Worm (Caenorhabditis elegans): ENCODE data around the gene F29A7.8.

Gene F29A7.8

DNA sequence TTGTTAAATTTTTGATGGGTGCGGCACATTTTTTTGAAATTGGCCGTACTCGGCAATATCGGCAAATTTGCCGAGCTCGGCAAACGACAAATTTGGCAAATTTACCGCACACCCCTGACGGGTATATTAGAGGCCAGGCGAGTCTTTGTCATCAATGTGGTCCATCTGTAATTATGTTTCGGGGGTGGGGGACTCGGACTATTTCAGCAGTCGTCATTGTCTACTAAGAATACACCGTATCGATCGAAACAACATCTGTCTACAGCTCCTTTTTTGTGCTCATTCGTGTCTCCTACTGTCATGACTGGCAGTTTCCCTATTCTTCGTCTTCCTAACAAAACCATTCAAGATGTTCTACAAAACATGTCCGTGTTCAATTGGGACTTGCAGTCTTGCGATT lies 8.5 kb upstream of the F29A7.8 start, which contains the start of gene F08D12.15:
F08D12.15 (plus strand) TSS at position 301 of the 400 bp plus-strand sequence.
- no peak for TF ChIP-seq nhr-11 (tag; optimal IDR thresholded peaks at IDR 0.05)
- TF ChIP-seq zag-1 (tag; optimal IDR thresholded peaks at IDR 0.05), result no peak
- TF ChIP-seq unc-62 (GFP tag; optimal IDR thresholded peaks at IDR 0.05), result no peak
- TF ChIP-seq ceh-82 (tag; optimal IDR thresholded peaks at IDR 0.05), result no peak
- no peak for TF ChIP-seq peb-1 (tag; optimal IDR thresholded peaks at IDR 0.05)
- no peak for TF ChIP-seq lin-39 (tag; optimal IDR thresholded peaks at IDR 0.05)
- no peak for TF ChIP-seq F13H6.1 (tag; optimal IDR thresholded peaks at IDR 0.05)
- TF ChIP-seq nhr-10 (tag; optimal IDR thresholded peaks at IDR 0.05), result no peak
- TF ChIP-seq elt-1 (tag; optimal IDR thresholded peaks at IDR 0.05), result no peak
- no peak for TF ChIP-seq alr-1 (tag; optimal IDR thresholded peaks at IDR 0.05)
- TF ChIP-seq skn-1 (tag; optimal IDR thresholded peaks at IDR 0.05), result no peak
- no peak for TF ChIP-seq nhr-23 (tag; optimal IDR thresholded peaks at IDR 0.05)
- TF ChIP-seq unc-39 (tag; optimal IDR thresholded peaks at IDR 0.05), result no peak
- TF ChIP-seq Y55F3AM.14 (GFP tag; optimal IDR thresholded peaks at IDR 0.05), result no peak
- TF ChIP-seq egl-27 (tag; optimal IDR thresholded peaks at IDR 0.05), result no peak
- TF ChIP-seq crh-2 (tag; optimal IDR thresholded peaks at IDR 0.05), result no peak
- TF ChIP-seq lin-13 (GFP tag; optimal IDR thresholded peaks at IDR 0.05), result no peak
- TF ChIP-seq C34F6.9 (tag; optimal IDR thresholded peaks at IDR 0.05), result no peak
- TF ChIP-seq sma-3 (GFP tag; optimal IDR thresholded peaks at IDR 0.05), result no peak

DNA sequence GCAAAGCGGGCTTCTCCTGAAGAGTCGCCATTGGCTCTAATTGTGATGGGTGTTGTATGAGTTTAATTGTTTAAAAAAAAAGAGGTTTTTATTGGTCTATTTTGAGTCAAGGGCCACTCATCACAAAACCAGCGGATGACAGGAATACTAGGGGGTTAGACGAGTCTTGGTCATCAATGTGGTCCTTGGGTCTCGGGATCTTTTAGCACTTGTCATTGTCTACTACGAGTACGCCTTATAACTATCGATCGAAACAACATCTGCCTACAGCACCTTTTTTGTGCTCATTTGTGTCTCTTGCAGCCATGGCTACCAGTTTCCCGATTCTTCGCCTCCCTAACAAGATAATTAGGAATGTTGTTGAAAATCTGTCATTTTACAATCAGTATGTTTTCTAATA lies 6.8 kb upstream of the F29A7.8 start, which contains the start of gene fbxb-108:
fbxb-108 (plus strand) TSS at position 301 of the 400 bp plus-strand sequence.
- TF ChIP-seq ztf-1 (GFP tag; conservative IDR thresholded peaks at IDR 0.05), result no peak
- TF ChIP-seq nhr-11 (tag; optimal IDR thresholded peaks at IDR 0.05), result no peak
- no peak for TF ChIP-seq unc-39 (tag; optimal IDR thresholded peaks at IDR 0.05)
- TF ChIP-seq mdl-1 (tag; optimal IDR thresholded peaks at IDR 0.05), result no peak
- TF ChIP-seq lin-13 (GFP tag; optimal IDR thresholded peaks at IDR 0.05), result no peak
- no peak for TF ChIP-seq R02D3.7 (tag; optimal IDR thresholded peaks at IDR 0.05)
- TF ChIP-seq nhr-6 (tag; optimal IDR thresholded peaks at IDR 0.05), result no peak

DNA sequence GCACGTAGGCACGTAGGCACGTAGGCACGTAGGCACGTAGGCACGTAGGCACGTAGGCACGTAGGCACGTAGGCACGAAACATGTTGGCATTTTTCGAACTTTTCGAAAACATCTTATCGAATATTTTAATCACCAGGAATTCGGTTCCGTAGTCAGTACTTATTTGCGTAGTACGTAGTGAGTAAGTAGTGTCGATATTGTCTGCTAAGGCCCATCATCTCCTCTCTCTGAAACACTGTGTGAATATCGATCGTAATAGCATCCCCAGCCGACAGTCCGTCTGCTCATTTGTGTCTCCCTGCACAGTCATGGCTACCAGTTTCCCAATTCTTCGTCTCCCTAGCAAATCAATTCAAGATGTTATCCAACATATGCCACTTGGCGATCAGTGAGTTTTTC lies 4.3 kb upstream of the F29A7.8 start, which contains the start of gene fbxb-106:
fbxb-106 (plus strand) TSS at position 301 of the 400 bp plus-strand sequence.
- TF ChIP-seq nhr-10 (tag; optimal IDR thresholded peaks at IDR 0.05) (no peak), unc-55 (GFP tag; optimal IDR thresholded peaks at IDR 0.05) (no peak), nhr-12 (tag; optimal IDR thresholded peaks at IDR 0.05) (no peak), ZK546.5 (tag; optimal IDR thresholded peaks at IDR 0.05) (no peak), ztf-4 (tag; optimal IDR thresholded peaks at IDR 0.05) (no peak), mab-5 (tag; optimal IDR thresholded peaks at IDR 0.05) (no peak), elt-3 (tag; optimal IDR thresholded peaks at IDR 0.05) (no peak), F13H6.1 (tag; optimal IDR thresholded peaks at IDR 0.05) (no peak), lin-39 (tag; optimal IDR thresholded peaks at IDR 0.05) (no peak), nhr-11 (tag; optimal IDR thresholded peaks at IDR 0.05) (no peak), ceh-82 (tag; optimal IDR thresholded peaks at IDR 0.05) (no peak), gmeb-1 (tag; optimal IDR thresholded peaks at IDR 0.05) (no peak), zag-1 (tag; optimal IDR thresholded peaks at IDR 0.05) (no peak)

DNA sequence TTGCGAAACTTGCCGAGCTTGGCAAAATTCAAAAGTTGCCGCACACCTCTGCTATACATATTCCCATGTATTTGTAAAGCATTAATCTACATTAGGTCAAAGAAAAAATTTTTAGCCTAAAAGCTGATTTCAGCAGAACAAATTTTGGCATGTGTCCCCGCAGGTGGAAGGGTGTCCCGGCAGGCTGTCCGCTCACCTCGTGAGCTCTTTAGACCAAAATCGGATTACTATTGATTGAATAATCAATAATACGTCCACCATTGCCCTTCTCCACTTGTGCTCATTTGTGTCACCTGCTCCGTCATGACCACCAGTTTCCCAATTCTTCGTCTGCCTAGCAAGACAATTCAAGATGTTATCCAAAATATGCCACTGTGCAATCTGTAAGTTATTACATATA lies 622 bp upstream of the F29A7.8 start, which contains the start of gene fbxb-107:
fbxb-107 (plus strand) TSS at position 297 of the 400 bp plus-strand sequence.
- TF ChIP-seq mdl-1 (tag; optimal IDR thresholded peaks at IDR 0.05) (no peak), elt-1 (tag; optimal IDR thresholded peaks at IDR 0.05) (no peak), snpc-4 (tag; optimal IDR thresholded peaks at IDR 0.05) (no peak)

DNA sequence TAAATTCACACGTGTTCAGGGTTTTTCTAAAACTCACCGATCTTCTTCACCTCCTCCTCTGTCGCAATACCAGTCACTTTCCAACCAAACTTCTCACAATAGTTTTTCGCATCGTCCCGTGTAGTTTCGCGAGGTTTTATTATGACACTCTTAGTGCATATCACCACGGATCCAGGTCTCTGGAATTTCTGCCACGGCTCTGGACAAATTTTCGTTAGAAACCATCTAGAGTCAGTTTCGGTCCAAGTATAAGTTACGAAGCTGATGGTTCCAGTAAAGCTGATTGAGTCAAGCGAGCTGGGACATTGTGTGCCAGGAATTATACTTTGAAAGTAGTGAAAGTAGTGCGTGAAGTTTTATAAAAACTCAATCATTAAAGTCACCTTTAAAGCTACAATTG lies 1.5 kb downstream of the F29A7.8 start:
- TF ChIP-seq nhr-129 (tag; optimal IDR thresholded peaks at IDR 0.05), result no peak
- TF ChIP-seq lin-11 (tag; optimal IDR thresholded peaks at IDR 0.05), result no peak
- no peak for TF ChIP-seq mbf-1 (tag; optimal IDR thresholded peaks at IDR 0.05)
- no peak for TF ChIP-seq mdl-1 (tag; optimal IDR thresholded peaks at IDR 0.05)
- no peak for TF ChIP-seq nhr-23 (tag; optimal IDR thresholded peaks at IDR 0.05)
- no peak for TF ChIP-seq lin-13 (GFP tag; optimal IDR thresholded peaks at IDR 0.05)
- no peak for TF ChIP-seq elt-1 (tag; optimal IDR thresholded peaks at IDR 0.05)
- TF ChIP-seq gmeb-1 (tag; optimal IDR thresholded peaks at IDR 0.05), result no peak
- TF ChIP-seq skn-1 (tag; optimal IDR thresholded peaks at IDR 0.05), result no peak
- TF ChIP-seq ceh-82 (tag; optimal IDR thresholded peaks at IDR 0.05), result no peak
- no peak for TF ChIP-seq alr-1 (tag; optimal IDR thresholded peaks at IDR 0.05)
- no peak for TF ChIP-seq blmp-1 (tag; optimal IDR thresholded peaks at IDR 0.05; ENCODE audit: insufficient read depth)
- no peak for TF ChIP-seq nhr-6 (tag; optimal IDR thresholded peaks at IDR 0.05)
- no peak for TF ChIP-seq unc-55 (GFP tag; optimal IDR thresholded peaks at IDR 0.05)
